Worm (Caenorhabditis elegans) whole organism, mixed stage, embryonic: Measurements from ENCODE around the gene uig-1.
A peak's percentile ranks its signal among the peaks of the same experiment; 100 is the strongest.

Experiments used
- M03D4.4 ChIP-seq: sonication (generic microtip); optimal IDR thresholded peaks from 2 replicates; lab custom pipeline; 2017; ENCODE audit warnings: mild to moderate bottlenecking, missing genetic modification characterization, missing compliant biosample characterization
- blmp-1 ChIP-seq: fragments of 150-350 bp; optimal IDR thresholded peaks from 2 replicates; lab custom pipeline; 2014; ENCODE audit warnings: missing biosample characterization, missing genetic modification characterization
- ceh-39 ChIP-seq: fragments of 150-350 bp; optimal IDR thresholded peaks from 2 replicates; lab custom pipeline; 2014; ENCODE audit warnings: missing biosample characterization, missing genetic modification characterization
- ceh-43 ChIP-seq: fragments of 200-800 bp; sonication (Bioruptor generic); optimal IDR thresholded peaks from 2 replicates; lab custom pipeline; 2018; ENCODE audit warnings: mild to moderate bottlenecking, missing genetic modification characterization, moderate library complexity, missing compliant biosample characterization
- ceh-83 ChIP-seq: fragments of 200-800 bp; sonication (Bioruptor generic); optimal IDR thresholded peaks from 2 replicates; lab custom pipeline; 2018; ENCODE audit warnings: mild to moderate bottlenecking, missing genetic modification characterization, missing compliant biosample characterization
- ces-1 ChIP-seq: fragments of 150-350 bp; optimal IDR thresholded peaks from 2 replicates; lab custom pipeline; 2014; ENCODE audit warnings: missing biosample characterization, missing genetic modification reagents, missing genetic modification characterization
- cnd-1 ChIP-seq: fragments of 200-800 bp; sonication (Bioruptor generic); optimal IDR thresholded peaks from 2 replicates; lab custom pipeline; 2018; ENCODE audit warnings: mild to moderate bottlenecking, missing genetic modification characterization, missing compliant biosample characterization
- drap-1 ChIP-seq: fragments of 200-800 bp; sonication (Bioruptor generic); optimal IDR thresholded peaks from 3 replicates; lab custom pipeline; 2018; ENCODE audit warnings: mild to moderate bottlenecking, missing genetic modification characterization, missing compliant biosample characterization
- elt-1 ChIP-seq: sonication (generic microtip); optimal IDR thresholded peaks from 2 replicates; lab custom pipeline; 2017; ENCODE audit warnings: missing genetic modification characterization, mild to moderate bottlenecking, missing compliant biosample characterization, antibody characterized with exemption, moderate library complexity, borderline replicate concordance; ENCODE audit not compliant: insufficient read depth
- elt-3 ChIP-seq: fragments of 150-350 bp; optimal IDR thresholded peaks from 2 replicates; lab custom pipeline; 2014; ENCODE audit warnings: missing biosample characterization, missing genetic modification characterization
- flh-1 ChIP-seq: fragments of 200-800 bp; sonication (Bioruptor generic); optimal IDR thresholded peaks from 2 replicates; lab custom pipeline; 2018; ENCODE audit warnings: mild to moderate bottlenecking, missing genetic modification characterization, moderate library complexity, missing compliant biosample characterization
- ham-2 ChIP-seq: fragments of 200-800 bp; sonication (Bioruptor generic); optimal IDR thresholded peaks from 2 replicates; lab custom pipeline; 2018; ENCODE audit warnings: mild to moderate bottlenecking, missing genetic modification characterization, missing compliant biosample characterization
- lin-32 ChIP-seq: fragments of 200-800 bp; sonication (Bioruptor generic); optimal IDR thresholded peaks from 2 replicates; lab custom pipeline; 2018; ENCODE audit warnings: mild to moderate bottlenecking, missing genetic modification characterization, missing compliant biosample characterization
- mab-5 ChIP-seq: fragments of 150-350 bp; optimal IDR thresholded peaks from 2 replicates; lab custom pipeline; 2014; ENCODE audit warnings: missing biosample characterization, missing genetic modification characterization
- mep-1 ChIP-seq: fragments of 150-350 bp; optimal IDR thresholded peaks from 2 replicates; lab custom pipeline; 2017; ENCODE audit warnings: missing biosample characterization, missing genetic modification reagents, missing genetic modification characterization, inconsistent platforms
- mls-2 ChIP-seq: sonication (generic microtip); optimal IDR thresholded peaks from 2 replicates; lab custom pipeline; 2016; ENCODE audit warnings: mild to moderate bottlenecking, missing genetic modification characterization, moderate library complexity, missing compliant biosample characterization
- nhr-12 ChIP-seq: fragments of 150-350 bp; optimal IDR thresholded peaks from 2 replicates; lab custom pipeline; 2014; ENCODE audit warnings: missing biosample characterization, missing genetic modification characterization
- nhr-2 ChIP-seq: fragments of 150-350 bp; optimal IDR thresholded peaks from 2 replicates; lab custom pipeline; 2014; ENCODE audit warnings: missing biosample characterization, missing genetic modification characterization
- nhr-237 ChIP-seq: fragments of 150-350 bp; optimal IDR thresholded peaks from 2 replicates; lab custom pipeline; 2014; ENCODE audit warnings: missing biosample characterization, missing genetic modification characterization
- nhr-28 ChIP-seq: fragments of 150-350 bp; optimal IDR thresholded peaks from 2 replicates; lab custom pipeline; 2014; ENCODE audit warnings: missing biosample characterization, missing genetic modification characterization
- nhr-76 ChIP-seq: sonication (generic microtip); optimal IDR thresholded peaks from 2 replicates; lab custom pipeline; 2017; ENCODE audit warnings: missing biosample characterization, missing genetic modification characterization
- pha-4 ChIP-seq: fragments of 150-350 bp; optimal IDR thresholded peaks from 2 replicates; lab custom pipeline; 2018; ENCODE audit warnings: missing biosample characterization, missing genetic modification reagents, missing genetic modification characterization
- snpc-4 ChIP-seq: fragments of 150-350 bp; optimal IDR thresholded peaks from 2 replicates; lab custom pipeline; 2014; ENCODE audit warnings: missing biosample characterization, missing genetic modification characterization
- sptf-1 ChIP-seq: sonication (generic microtip); optimal IDR thresholded peaks from 2 replicates; lab custom pipeline; 2017; ENCODE audit warnings: mild to moderate bottlenecking, missing genetic modification characterization, moderate library complexity, missing compliant biosample characterization
- tbx-8 ChIP-seq: fragments of 200-800 bp; sonication (Bioruptor generic); optimal IDR thresholded peaks from 2 replicates; lab custom pipeline; 2018; ENCODE audit warnings: mild to moderate bottlenecking, missing genetic modification characterization, moderate library complexity, missing compliant biosample characterization
- unc-39 ChIP-seq: fragments of 150-350 bp; optimal IDR thresholded peaks from 2 replicates; lab custom pipeline; 2014; ENCODE audit warnings: missing biosample characterization, missing genetic modification characterization
- unc-62 ChIP-seq: fragments of 150-350 bp; optimal IDR thresholded peaks from 2 replicates; lab custom pipeline; 2014; ENCODE audit warnings: missing biosample characterization, missing genetic modification reagents, missing genetic modification characterization
- zip-8 ChIP-seq: fragments of 150-350 bp; optimal IDR thresholded peaks from 2 replicates; lab custom pipeline; 2014; ENCODE audit warnings: missing biosample characterization, missing genetic modification characterization
- ztf-11 ChIP-seq: fragments of 150-350 bp; optimal IDR thresholded peaks from 2 replicates; lab custom pipeline; 2014; ENCODE audit warnings: missing biosample characterization, missing genetic modification characterization

uig-1 gene

DNA sequence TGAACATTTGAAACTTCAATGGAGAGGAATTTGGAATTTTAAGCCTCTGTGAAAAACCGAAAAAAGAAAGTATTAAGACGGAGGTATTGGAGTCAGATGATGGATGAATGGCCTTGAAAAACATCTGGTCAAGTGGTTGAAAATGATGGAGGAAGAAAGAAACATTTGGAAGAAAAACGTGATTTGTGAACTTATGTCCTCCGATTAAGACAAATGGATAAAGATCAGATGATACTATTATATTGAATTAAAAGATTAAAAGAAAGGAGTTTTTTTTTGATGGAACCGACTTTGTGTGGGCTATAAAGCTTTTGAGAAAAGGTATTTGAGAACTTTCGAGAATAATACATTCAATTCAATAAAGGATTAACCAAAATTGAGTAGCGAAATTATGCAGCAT lies 36.3 kb downstream of the uig-1 start:
- no peak for TF ChIP-seq blmp-1
- TF ChIP-seq ceh-39 (tag; lab: Kevin White, UChicago): no peak
- TF ChIP-seq ces-1 (GFP tag; lab: Kevin White, UChicago): no peak
- no peak for TF ChIP-seq ceh-83
- no peak for TF ChIP-seq M03D4.4 (tag; lab: Kevin White, UChicago)
- TF ChIP-seq mep-1 (tag; lab: Kevin White, UChicago): no peak
- no peak for TF ChIP-seq nhr-28 (tag; lab: Kevin White, UChicago)
- TF ChIP-seq zip-8: no peak
- no peak for TF ChIP-seq tbx-8 (GFP tag; lab: Kevin White, UChicago)
- no peak for TF ChIP-seq sptf-1 (tag; lab: Kevin White, UChicago)
- no peak for TF ChIP-seq mab-5 (tag; lab: Kevin White, UChicago)
- TF ChIP-seq unc-39: no peak
- TF ChIP-seq ztf-11 (tag; lab: Kevin White, UChicago): no peak
- no peak for TF ChIP-seq mls-2
- TF ChIP-seq pha-4 (tag; lab: Kevin White, UChicago): no peak
- no peak for TF ChIP-seq snpc-4
- no peak for TF ChIP-seq elt-3 (tag; lab: Kevin White, UChicago)
- no peak for TF ChIP-seq ceh-43 (GFP tag; lab: Kevin White, UChicago)
- no peak for TF ChIP-seq drap-1 (GFP tag; lab: Kevin White, UChicago)

DNA sequence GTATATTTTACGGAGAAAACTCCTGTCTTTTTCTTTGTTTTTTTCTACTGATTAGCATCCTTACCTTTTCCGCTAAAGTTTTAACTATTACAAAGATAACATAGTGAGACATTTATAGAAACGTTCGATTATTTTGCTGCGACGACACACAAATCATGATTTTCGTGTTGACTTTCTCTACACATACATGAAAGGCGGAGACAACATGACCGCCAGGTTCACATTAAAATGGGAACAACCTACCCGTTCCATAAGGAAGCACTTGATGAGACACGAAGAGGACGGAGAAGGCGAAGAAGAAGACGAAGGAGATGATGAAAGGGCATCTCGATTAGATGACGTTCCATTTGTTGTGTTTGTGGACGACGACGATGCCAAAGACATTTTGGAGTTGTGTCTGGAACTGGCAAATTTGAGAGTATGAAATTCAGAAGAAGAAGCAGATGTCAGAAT lies 36.8 kb downstream of the uig-1 start, which contains the start of gene C34D1.4:
Gene C34D1.4, minus strand, starts transcription at position 403 of the 453 bp plus-strand sequence.
- no peak for TF ChIP-seq nhr-28 (tag; lab: Kevin White, UChicago)
- no peak for TF ChIP-seq mep-1 (tag; lab: Kevin White, UChicago)
- TF ChIP-seq blmp-1: no peak
- no peak for TF ChIP-seq cnd-1 (tag; lab: Kevin White, UChicago)
- no peak for TF ChIP-seq pha-4 (tag; lab: Kevin White, UChicago)
- no peak for TF ChIP-seq M03D4.4 (tag; lab: Kevin White, UChicago)
- no peak for TF ChIP-seq ceh-83
- no peak for TF ChIP-seq nhr-12
- no peak for TF ChIP-seq mls-2
- TF ChIP-seq ham-2 (GFP tag; lab: Kevin White, UChicago): no peak
- TF ChIP-seq unc-62: no peak
- no peak for TF ChIP-seq flh-1
- no peak for TF ChIP-seq tbx-8 (GFP tag; lab: Kevin White, UChicago)
- no peak for TF ChIP-seq nhr-2 (tag; lab: Kevin White, UChicago)
- no peak for TF ChIP-seq elt-3 (tag; lab: Kevin White, UChicago)
- no peak for TF ChIP-seq elt-1 (tag; lab: Kevin White, UChicago)
- no peak for TF ChIP-seq ceh-43 (GFP tag; lab: Kevin White, UChicago)
- no peak for TF ChIP-seq lin-32 (GFP tag; lab: Kevin White, UChicago)
- TF ChIP-seq zip-8: no peak
- TF ChIP-seq ceh-39 (tag; lab: Kevin White, UChicago): no peak

ce11 chrV:13252862-13253261 lies 42.9 kb downstream of the uig-1 start:
- TF ChIP-seq ham-2 (GFP tag; lab: Kevin White, UChicago) (no peak), nhr-2 (tag; lab: Kevin White, UChicago) (no peak), ceh-83 (no peak)

DNA sequence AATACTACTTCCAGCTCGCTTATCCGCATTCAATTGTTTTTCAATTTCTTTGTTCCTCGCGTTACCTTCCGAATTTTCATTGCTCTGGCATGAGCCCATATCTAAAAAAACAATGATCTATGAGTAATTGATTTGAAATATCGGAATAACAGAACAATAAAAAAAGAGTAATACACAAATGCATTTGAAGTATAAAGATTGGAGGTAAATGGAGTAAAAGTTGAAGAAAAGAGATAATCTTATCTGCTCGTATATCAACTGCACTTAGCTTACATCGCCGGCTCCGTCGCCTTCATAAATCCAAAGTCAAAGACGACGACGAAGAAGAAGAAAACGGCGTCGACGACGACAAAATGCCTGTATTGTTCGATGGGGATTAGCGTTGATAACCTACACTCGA lies 46.3 kb downstream of the uig-1 start, which contains the start of gene odr-3:
Gene odr-3, minus strand, starts transcription at position 101 of the 400 bp plus-strand sequence.
- TF ChIP-seq blmp-1 (no peak), nhr-237 (tag; lab: Kevin White, UChicago) (no peak), sptf-1 (tag; lab: Kevin White, UChicago) (no peak), mls-2 (no peak), nhr-28 (tag; lab: Kevin White, UChicago) (no peak), elt-3 (tag; lab: Kevin White, UChicago) (no peak), lin-32 (GFP tag; lab: Kevin White, UChicago) (no peak), nhr-2 (tag; lab: Kevin White, UChicago) (no peak), M03D4.4 (tag; lab: Kevin White, UChicago) (no peak), ceh-83 (no peak)

ce11 chrV:13243205-13243604 lies 52.6 kb downstream of the uig-1 start:
- TF ChIP-seq nhr-237 (tag; lab: Kevin White, UChicago): no peak
- TF ChIP-seq nhr-76 (tag; lab: Kevin White, UChicago): no peak
- peak; percentile 35 for TF ChIP-seq blmp-1
- TF ChIP-seq zip-8: no peak
- TF ChIP-seq ztf-11 (tag; lab: Kevin White, UChicago): no peak
- no peak for TF ChIP-seq mls-2
- TF ChIP-seq, all 35 proteins: peak for 1
